Fruit fly (Drosophila melanogaster) whole organism, embryonic: Measurements from ENCODE around the gene Ocrl.

Experiments
- Adf1 ChIP-seq: fragments of 200-800 bp; sonication (Bioruptor generic); IDR thresholded peaks from 2 replicates; pipeline ENCODE4 v1.3.6; 2022; ENCODE audit warnings: missing biosample characterization, missing genetic modification characterization
- Blimp-1 ChIP-seq: fragments of 200-800 bp; sonication (Bioruptor generic); optimal IDR thresholded peaks from 3 replicates; lab custom pipeline; 2018; ENCODE audit warnings: missing biosample characterization, missing genetic modification characterization, mild to moderate bottlenecking, moderate library complexity, missing genetic modification reagents
- CG1024 ChIP-seq: fragments of 200-800 bp; sonication (Bioruptor generic); IDR thresholded peaks from 2 replicates; pipeline ENCODE4 v1.3.6; 2022; ENCODE audit warnings: missing biosample characterization, missing genetic modification characterization
- CG10321 ChIP-seq: fragments of 200-800 bp; sonication (Bioruptor generic); IDR thresholded peaks from 2 replicates; pipeline ENCODE4 v1.3.6; 2022; ENCODE audit warnings: missing biosample characterization, missing genetic modification characterization
- CG11398 ChIP-seq: fragments of 200-800 bp; sonication (Bioruptor generic); optimal IDR thresholded peaks from 2 replicates; lab custom pipeline; 2016; ENCODE audit warnings: missing biosample characterization, missing genetic modification characterization
- CG12219 ChIP-seq: fragments of 200-800 bp; sonication (Bioruptor generic); optimal IDR thresholded peaks from 3 replicates; lab custom pipeline; 2018; ENCODE audit warnings: missing biosample characterization, mild to moderate bottlenecking, missing genetic modification characterization
- CG12769 ChIP-seq: fragments of 200-800 bp; sonication (Bioruptor generic); optimal IDR thresholded peaks from 2 replicates; lab custom pipeline; 2019; ENCODE audit warnings: missing biosample characterization, mild to moderate bottlenecking, missing genetic modification characterization, moderate library complexity
- CG17385 ChIP-seq: fragments of 200-800 bp; sonication (Bioruptor generic); optimal IDR thresholded peaks from 3 replicates; lab custom pipeline; 2018; ENCODE audit warnings: missing biosample characterization, mild to moderate bottlenecking, missing genetic modification characterization
- CG1832 ChIP-seq: fragments of 200-800 bp; sonication (Bioruptor generic); optimal IDR thresholded peaks from 2 replicates; lab custom pipeline; 2017; ENCODE audit warnings: missing biosample characterization, mild to moderate bottlenecking, missing genetic modification characterization, inconsistent platforms
- CG32772 ChIP-seq: fragments of 200-800 bp; sonication (Bioruptor generic); IDR thresholded peaks from 2 replicates; pipeline ENCODE4 v1.3.6; 2022; ENCODE audit warnings: missing biosample characterization, missing genetic modification characterization
- CG33557 ChIP-seq: fragments of 200-800 bp; sonication (Bioruptor generic); optimal IDR thresholded peaks from 2 replicates; lab custom pipeline; 2019; ENCODE audit warnings: missing biosample characterization, mild to moderate bottlenecking, missing genetic modification characterization, moderate library complexity
- CG4730 ChIP-seq: fragments of 200-800 bp; sonication (Bioruptor generic); IDR thresholded peaks from 2 replicates; pipeline ENCODE4 v1.3.6; 2022; ENCODE audit warnings: missing biosample characterization, missing genetic modification characterization
- CG8478 ChIP-seq: fragments of >200 bp; optimal IDR thresholded peaks from 2 replicates; lab custom pipeline; 2018
- CG8924 ChIP-seq: fragments of 200-800 bp; optimal IDR thresholded peaks from 3 replicates; lab custom pipeline; 2019; ENCODE audit warnings: missing biosample characterization, mild to moderate bottlenecking, missing genetic modification characterization, moderate library complexity
- Chrac-16 ChIP-seq: fragments of 200-800 bp; sonication (Bioruptor generic); optimal IDR thresholded peaks from 3 replicates; lab custom pipeline; 2016; ENCODE audit warnings: missing biosample characterization, missing genetic modification characterization
- Dbx ChIP-seq: fragments of 200-800 bp; sonication (Bioruptor generic); IDR thresholded peaks from 3 replicates; pipeline ENCODE4 v1.3.6; 2022; ENCODE audit warnings: missing biosample characterization, missing genetic modification characterization
- ERR ChIP-seq: fragments of 200-800 bp; sonication (Bioruptor generic); optimal IDR thresholded peaks from 2 replicates; lab custom pipeline; 2016; ENCODE audit warnings: missing biosample characterization, missing genetic modification characterization
- Fer1 ChIP-seq: fragments of 200-800 bp; sonication (Bioruptor generic); optimal IDR thresholded peaks from 2 replicates; lab custom pipeline; 2017; ENCODE audit warnings: missing biosample characterization, mild to moderate bottlenecking, missing genetic modification characterization
- Hr3 ChIP-seq: fragments of 200-800 bp; sonication (Bioruptor generic); optimal IDR thresholded peaks from 3 replicates; lab custom pipeline; 2016; ENCODE audit warnings: missing biosample characterization, missing genetic modification characterization
- Hr78 ChIP-seq, 2 experiments: fragments of 200-800 bp in 1 of 2; fragments of >200 bp in 1 of 2; sonication (Bioruptor generic) in 1 of 2; optimal IDR thresholded peaks; 2 replicates each; lab custom pipeline; 2017 to 2019; ENCODE audit warnings: missing biosample characterization in 2 of 2, missing genetic modification characterization in 2 of 2, mild to moderate bottlenecking in 1 of 2, moderate library complexity in 1 of 2
- Med ChIP-seq: fragments of 200-800 bp; sonication (Bioruptor generic); peaks from one replicate; lab custom pipeline; 2016; ENCODE audit warnings: missing biosample characterization, missing genetic modification characterization, mild to moderate bottlenecking, inconsistent platforms, moderate library complexity
- Sox102F ChIP-seq: fragments of 200-800 bp; sonication (Bioruptor generic); optimal IDR thresholded peaks from 2 replicates; lab custom pipeline; 2018; ENCODE audit warnings: missing biosample characterization, mild to moderate bottlenecking, missing genetic modification characterization, moderate library complexity
- Stat92E ChIP-seq, 3 experiments: fragments of >200 bp in 2 of 3; fragments of 200-800 bp in 1 of 3; sonication (Bioruptor generic) in 1 of 3; optimal IDR thresholded peaks; 2 replicates each; lab custom pipeline; 2017 to 2019; ENCODE audit warnings: missing biosample characterization in 3 of 3, missing genetic modification characterization in 3 of 3, mild to moderate bottlenecking in 1 of 3, moderate library complexity in 1 of 3
- Trl ChIP-seq, 3 experiments: fragments of >200 bp in 2 of 3; fragments of 200-800 bp in 1 of 3; sonication (Bioruptor generic) in 1 of 3; optimal IDR thresholded peaks; 2 replicates in 1 of 3; 3 replicates in 2 of 3; lab custom pipeline; 2016 to 2017; ENCODE audit warnings: missing biosample characterization in 1 of 3, missing genetic modification characterization in 1 of 3
- Vsx1 ChIP-seq: fragments of 200-800 bp; sonication (Bioruptor generic); optimal IDR thresholded peaks from 2 replicates; lab custom pipeline; 2017; ENCODE audit warnings: missing biosample characterization, mild to moderate bottlenecking, missing genetic modification characterization, missing genetic modification reagents
- abd-A ChIP-seq: fragments of 200-800 bp; sonication (Bioruptor generic); optimal IDR thresholded peaks from 3 replicates; lab custom pipeline; 2019; ENCODE audit warnings: missing biosample characterization, mild to moderate bottlenecking, missing genetic modification characterization, moderate library complexity
- bcd ChIP-seq: fragments of 200-800 bp; sonication (Bioruptor generic); optimal IDR thresholded peaks from 2 replicates; lab custom pipeline; 2017; ENCODE audit warnings: missing biosample characterization, mild to moderate bottlenecking, missing genetic modification characterization
- btn ChIP-seq: fragments of 200-800 bp; sonication (Bioruptor generic); optimal IDR thresholded peaks from 2 replicates; lab custom pipeline; 2016; ENCODE audit warnings: missing biosample characterization, missing genetic modification characterization
- cg ChIP-seq: fragments of 200-800 bp; sonication (Bioruptor generic); optimal IDR thresholded peaks from 3 replicates; lab custom pipeline; 2019; ENCODE audit warnings: missing biosample characterization, mild to moderate bottlenecking, missing genetic modification characterization, moderate library complexity
- crol ChIP-seq: fragments of 200-800 bp; sonication (Bioruptor generic); IDR thresholded peaks from 2 replicates; pipeline ENCODE4 v1.3.6; 2022; ENCODE audit warnings: missing biosample characterization, missing genetic modification characterization
- dimm ChIP-seq: fragments of 200-800 bp; sonication (Bioruptor generic); IDR thresholded peaks from 2 replicates; pipeline ENCODE4 v1.3.6; 2022; ENCODE audit warnings: missing biosample characterization, missing genetic modification characterization
- emc ChIP-seq: fragments of 200-800 bp; sonication (Bioruptor generic); optimal IDR thresholded peaks from 2 replicates; lab custom pipeline; 2016; ENCODE audit warnings: missing biosample characterization, missing genetic modification characterization
- eve ChIP-seq, 2 experiments: fragments of >200 bp; optimal IDR thresholded peaks; 2 replicates each; lab custom pipeline; 2017; ENCODE audit warnings: missing biosample characterization in 2 of 2, missing genetic modification characterization in 2 of 2
- her ChIP-seq: fragments of 200-800 bp; sonication (Bioruptor generic); optimal IDR thresholded peaks from 2 replicates; lab custom pipeline; 2016; ENCODE audit warnings: missing biosample characterization, missing genetic modification characterization
- inv ChIP-seq: fragments of 200-800 bp; sonication (Bioruptor generic); IDR thresholded peaks from 2 replicates; pipeline ENCODE4 v1.3.6; 2022; ENCODE audit warnings: missing biosample characterization, missing genetic modification characterization; ENCODE audit not compliant: partially characterized antibody
- kni ChIP-seq: fragments of 200-800 bp; sonication (Bioruptor generic); optimal IDR thresholded peaks from 3 replicates; lab custom pipeline; 2017; ENCODE audit warnings: mild to moderate bottlenecking, missing biosample characterization, missing genetic modification reagents, missing genetic modification characterization
- nmo ChIP-seq: fragments of 200-800 bp; sonication (Bioruptor generic); optimal IDR thresholded peaks from 2 replicates; lab custom pipeline; 2018; ENCODE audit warnings: missing biosample characterization, mild to moderate bottlenecking, missing genetic modification characterization, moderate library complexity
- oc ChIP-seq: fragments of 200-800 bp; sonication (Bioruptor generic); optimal IDR thresholded peaks from 2 replicates; lab custom pipeline; 2018; ENCODE audit warnings: missing biosample characterization, mild to moderate bottlenecking, missing genetic modification characterization, moderate library complexity
- phol ChIP-seq: fragments of 200-800 bp; sonication (Bioruptor generic); optimal IDR thresholded peaks from 3 replicates; lab custom pipeline; 2018; ENCODE audit warnings: missing biosample characterization, mild to moderate bottlenecking, missing genetic modification characterization, moderate library complexity
- pita ChIP-seq: fragments of 200-800 bp; sonication (Bioruptor generic); optimal IDR thresholded peaks from 2 replicates; lab custom pipeline; 2017; ENCODE audit warnings: missing biosample characterization, mild to moderate bottlenecking, missing genetic modification characterization
- pros ChIP-seq: fragments of 200-800 bp; sonication (Bioruptor generic); optimal IDR thresholded peaks from 3 replicates; lab custom pipeline; 2019; ENCODE audit warnings: missing biosample characterization, mild to moderate bottlenecking, missing genetic modification characterization, moderate library complexity
- psq ChIP-seq: fragments of 200-800 bp; sonication (Bioruptor generic); optimal IDR thresholded peaks from 2 replicates; lab custom pipeline; 2017; ENCODE audit warnings: missing biosample characterization, missing genetic modification characterization
- pzg ChIP-seq: fragments of 200-800 bp; sonication (Bioruptor generic); optimal IDR thresholded peaks from 3 replicates; lab custom pipeline; 2018; ENCODE audit warnings: missing biosample characterization, mild to moderate bottlenecking, missing genetic modification characterization, moderate library complexity
- rib ChIP-seq: fragments of 200-800 bp; sonication (Bioruptor generic); IDR thresholded peaks from 2 replicates; pipeline ENCODE4 v1.3.6; 2022; ENCODE audit warnings: missing biosample characterization, missing genetic modification characterization
- sd ChIP-seq: fragments of 200-800 bp; sonication (Bioruptor generic); optimal IDR thresholded peaks from 3 replicates; lab custom pipeline; 2018; ENCODE audit warnings: missing biosample characterization, mild to moderate bottlenecking, missing genetic modification characterization, moderate library complexity
- sens ChIP-seq: fragments of 200-800 bp; sonication (Bioruptor generic); peaks from one replicate; lab custom pipeline; 2016; ENCODE audit warnings: missing biosample characterization, missing genetic modification characterization
- sqz ChIP-seq: fragments of 200-800 bp; sonication (Bioruptor generic); optimal IDR thresholded peaks from 3 replicates; lab custom pipeline; 2018; ENCODE audit warnings: missing biosample characterization, mild to moderate bottlenecking, missing genetic modification characterization
- tll ChIP-seq, 2 experiments: fragments of 200-800 bp in 1 of 2; fragments of >200 bp in 1 of 2; sonication (Bioruptor generic) in 1 of 2; optimal IDR thresholded peaks; 2 replicates each; lab custom pipeline; 2017 to 2019; ENCODE audit warnings: missing biosample characterization in 2 of 2, missing genetic modification characterization in 2 of 2, mild to moderate bottlenecking in 1 of 2, moderate library complexity in 1 of 2
- ttk ChIP-seq: fragments of 200-800 bp; sonication (Bioruptor generic); IDR thresholded peaks from 2 replicates; pipeline ENCODE4 v2.1.2; 2022; ENCODE audit warnings: missing biosample characterization, missing genetic modification characterization
- twi ChIP-seq: fragments of 200-800 bp; optimal IDR thresholded peaks from 2 replicates; lab custom pipeline; 2019; ENCODE audit warnings: missing biosample characterization, mild to moderate bottlenecking, missing genetic modification characterization, moderate library complexity

Gene Ocrl

DNA sequence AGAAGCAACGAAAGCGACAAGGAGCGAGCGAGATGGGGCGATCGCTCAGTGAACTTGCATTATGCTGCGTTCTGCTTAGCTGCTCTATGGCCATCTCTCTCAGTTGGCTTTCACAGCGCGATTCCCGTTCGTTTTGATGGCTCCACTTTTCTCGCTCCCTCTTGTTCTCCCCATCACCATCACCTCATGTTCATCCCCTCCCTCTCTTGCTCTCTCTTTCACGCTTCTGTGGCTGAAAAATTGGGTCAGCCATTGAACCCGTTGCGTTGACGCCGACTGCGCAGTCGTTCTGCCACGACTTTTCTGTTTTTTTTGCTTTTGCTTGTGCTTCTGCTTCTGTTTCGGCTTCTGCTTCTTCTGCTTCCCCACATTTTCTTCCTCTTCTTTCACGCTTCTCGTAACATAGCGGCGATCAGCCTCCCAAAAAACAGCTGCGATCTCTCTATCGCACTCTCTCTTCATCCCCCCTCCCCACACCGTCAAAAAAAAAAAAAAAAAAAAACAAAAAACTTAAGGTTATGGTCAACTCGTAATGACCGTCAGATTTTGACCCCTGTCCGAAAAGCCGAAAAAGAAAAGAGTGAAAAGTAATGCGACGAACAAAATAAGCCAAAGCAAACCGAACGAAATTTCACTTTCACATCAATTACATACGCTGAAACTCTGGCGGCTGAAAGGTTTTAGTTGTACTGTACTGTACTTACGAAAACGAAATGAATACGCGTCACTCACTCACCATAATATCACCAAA lies 48.0 kb downstream of the Ocrl start:
- TF ChIP-seq ttk (no peak), phol (tag; lab: Kevin White, UChicago) (no peak), CG10321 (GFP tag; lab: Robert Waterston, UW) (peak; percentile 85), cg (GFP tag; lab: Kevin White, UChicago) (peak; percentile 45), inv (GFP tag; lab: Robert Waterston, UW) (no peak), Sox102F (GFP tag; lab: Kevin White, UChicago) (no peak), sqz (GFP tag; lab: Kevin White, UChicago) (peak; percentile 89), Med (GFP tag; lab: Kevin White, UChicago) (peak; percentile 71), nmo (no peak), dimm (GFP tag; lab: Robert Waterston, UW) (no peak), pros (GFP tag; lab: Kevin White, UChicago) (peak; percentile 1), abd-A (tag; lab: Kevin White, UChicago) (peak; percentile 29), CG8924 (tag; lab: Kevin White, UChicago) (no peak), Adf1 (peak; percentile 68), CG17385 (GFP tag; lab: Kevin White, UChicago) (peak; percentile 81), tll (GFP tag; optimal IDR thresholded peaks at IDR 0.05; lab: Kevin White, UChicago) (no peak), oc (peak; percentile 0), Hr3 (peak; percentile 63), CG11398 (GFP tag; lab: Kevin White, UChicago) (no peak), CG1024 (GFP tag; lab: Robert Waterston, UW) (no peak), Trl (optimal IDR thresholded peaks at IDR 0.05; lab: Kevin White, UChicago) (peak in 1 of 2 experiments; percentile 16), Trl (GFP tag; optimal IDR thresholded peaks at IDR 0.05; lab: Kevin White, UChicago) (no peak), sens (GFP tag; lab: Kevin White, UChicago) (peak; percentile 68), Vsx1 (peak; percentile 36), CG12769 (peak; percentile 61), crol (GFP tag; lab: Robert Waterston, UW) (peak; percentile 90), her (no peak), sd (tag; lab: Kevin White, UChicago) (peak; percentile 78), rib (peak; percentile 44; the same call in 1 of the 2 replicates), Hr78 (GFP tag; optimal IDR thresholded peaks at IDR 0.05; lab: Kevin White, UChicago) (peak in 1 of 2 experiments; percentile 89), Blimp-1 (peak; percentile 75), eve (GFP tag; optimal IDR thresholded peaks at IDR 0.05; lab: Kevin White, UChicago) (peak in 1 of 2 experiments; percentile 61), CG1832 (peak; percentile 63), psq (GFP tag; lab: Kevin White, UChicago) (peak; percentile 39), CG8478 (peak; percentile 97), kni (GFP tag; lab: Kevin White, UChicago) (peak; percentile 87), CG32772 (GFP tag; lab: Robert Waterston, UW) (peak; percentile 48), pita (GFP tag; lab: Kevin White, UChicago) (no peak)

DNA sequence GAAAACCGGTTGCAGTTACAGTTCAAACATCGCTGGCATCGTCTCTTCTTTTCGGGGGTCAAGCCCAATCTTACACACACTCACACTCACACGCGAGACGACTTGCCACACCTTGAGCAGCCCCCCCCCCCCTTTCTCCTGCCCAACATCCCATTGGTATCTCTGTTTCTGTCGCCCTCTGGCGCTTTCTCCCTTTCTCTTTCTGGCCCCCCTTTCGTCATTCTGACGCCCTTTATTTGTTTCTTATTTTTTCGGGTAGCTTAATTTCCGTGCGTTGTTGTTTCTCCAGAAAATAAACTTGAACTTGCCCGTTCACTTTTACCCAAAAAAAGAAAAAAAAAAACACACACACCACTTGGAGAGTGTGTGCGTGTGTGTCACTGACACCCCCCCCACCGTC lies 49.4 kb downstream of the Ocrl start:
- TF ChIP-seq CG33557 (GFP tag; lab: Kevin White, UChicago), result peak; percentile 51
- TF ChIP-seq Stat92E (GFP tag; optimal IDR thresholded peaks at IDR 0.05; lab: Kevin White, UChicago), result peak in 1 of 3 experiments; percentile 49
- TF ChIP-seq Dbx (GFP tag; lab: Robert Waterston, UW), result no peak
- no peak for TF ChIP-seq CG12219 (GFP tag; lab: Kevin White, UChicago)
- no peak for TF ChIP-seq pzg
- TF ChIP-seq ERR (GFP tag; lab: Kevin White, UChicago), result no peak
- no peak for TF ChIP-seq CG4730 (GFP tag; lab: Robert Waterston, UW)
- no peak for TF ChIP-seq bcd (GFP tag; lab: Kevin White, UChicago)
- no peak for TF ChIP-seq Chrac-16 (GFP tag; lab: Kevin White, UChicago)
- TF ChIP-seq CG32772 (GFP tag; lab: Robert Waterston, UW), result peak; percentile 42; the same call in 1 of the 2 replicates
- TF ChIP-seq twi (tag; lab: Kevin White, UChicago), result peak; percentile 8
- TF ChIP-seq Fer1 (GFP tag; lab: Kevin White, UChicago), result no peak
- no peak for TF ChIP-seq emc (GFP tag; lab: Kevin White, UChicago)
- TF ChIP-seq btn (GFP tag; lab: Kevin White, UChicago), result no peak
- peak; percentile 83 for TF ChIP-seq crol (GFP tag; lab: Robert Waterston, UW)
